Fruit fly (Drosophila melanogaster) whole organism, embryonic: ENCODE measurements around the gene IntS6.

Experiments
- Ada2b ChIP-seq: fragments of 200-800 bp; sonication (Bioruptor generic); IDR thresholded peaks from 2 replicates; pipeline ENCODE4 v1.3.6; 2022; ENCODE audit warnings: missing biosample characterization, missing genetic modification characterization
- CG10543 ChIP-seq: fragments of 200-800 bp; sonication (Bioruptor generic); optimal IDR thresholded peaks from 3 replicates; lab custom pipeline; 2017; ENCODE audit warnings: missing biosample characterization, mild to moderate bottlenecking, missing genetic modification characterization, moderate library complexity
- CG11093 ChIP-seq: fragments of 200-800 bp; sonication (Bioruptor generic); IDR thresholded peaks from 3 replicates; pipeline ENCODE4 v1.3.6; 2022; ENCODE audit warnings: missing biosample characterization, missing genetic modification characterization
- CG11398 ChIP-seq: fragments of 200-800 bp; sonication (Bioruptor generic); optimal IDR thresholded peaks from 2 replicates; lab custom pipeline; 2016; ENCODE audit warnings: missing biosample characterization, missing genetic modification characterization
- CG13296 ChIP-seq: fragments of 200-800 bp; sonication (Bioruptor generic); optimal IDR thresholded peaks from 3 replicates; lab custom pipeline; 2018; ENCODE audit warnings: missing biosample characterization, mild to moderate bottlenecking, missing genetic modification characterization
- CG13424 ChIP-seq: fragments of 200-800 bp; sonication (Bioruptor generic); optimal IDR thresholded peaks from 2 replicates; lab custom pipeline; 2019; ENCODE audit warnings: missing biosample characterization, mild to moderate bottlenecking, missing genetic modification characterization, moderate library complexity
- CG14710 ChIP-seq: fragments of 200-800 bp; sonication (Bioruptor generic); optimal IDR thresholded peaks from 3 replicates; lab custom pipeline; 2019; ENCODE audit warnings: missing biosample characterization, mild to moderate bottlenecking, missing genetic modification characterization, moderate library complexity
- CG15601 ChIP-seq: fragments of 200-800 bp; sonication (Bioruptor generic); optimal IDR thresholded peaks from 3 replicates; lab custom pipeline; 2019; ENCODE audit warnings: missing biosample characterization, mild to moderate bottlenecking, missing genetic modification characterization, moderate library complexity
- CG17912 ChIP-seq: fragments of 200-800 bp; sonication (Bioruptor generic); optimal IDR thresholded peaks from 2 replicates; lab custom pipeline; 2018; ENCODE audit warnings: missing biosample characterization, mild to moderate bottlenecking, missing genetic modification characterization
- CG1792 ChIP-seq: fragments of 200-800 bp; sonication (Bioruptor generic); optimal IDR thresholded peaks from 2 replicates; lab custom pipeline; 2016; ENCODE audit warnings: missing biosample characterization, missing genetic modification characterization
- CG18764 ChIP-seq: fragments of 200-800 bp; sonication (Bioruptor generic); optimal IDR thresholded peaks from 3 replicates; lab custom pipeline; 2016; ENCODE audit warnings: missing biosample characterization, missing genetic modification characterization
- CG2120 ChIP-seq: fragments of 200-800 bp; sonication (Bioruptor generic); optimal IDR thresholded peaks from 3 replicates; lab custom pipeline; 2016; ENCODE audit warnings: missing biosample characterization, missing genetic modification characterization
- CG2199 ChIP-seq: fragments of 200-800 bp; sonication (Bioruptor generic); IDR thresholded peaks from 3 replicates; pipeline ENCODE4 v1.3.6; 2022; ENCODE audit warnings: missing biosample characterization, missing genetic modification characterization
- CG2712 ChIP-seq: fragments of 200-800 bp; optimal IDR thresholded peaks from 3 replicates; lab custom pipeline; 2019; ENCODE audit warnings: missing biosample characterization, mild to moderate bottlenecking, missing genetic modification characterization, moderate library complexity
- CG30020 ChIP-seq: fragments of 200-800 bp; optimal IDR thresholded peaks from 2 replicates; lab custom pipeline; 2019; ENCODE audit warnings: missing biosample characterization, mild to moderate bottlenecking, missing genetic modification characterization, moderate library complexity
- CG4282 ChIP-seq: fragments of 200-800 bp; sonication (Bioruptor generic); optimal IDR thresholded peaks from 2 replicates; lab custom pipeline; 2016; ENCODE audit warnings: missing biosample characterization, missing genetic modification characterization
- CG4328 ChIP-seq: fragments of 200-800 bp; sonication (Bioruptor generic); optimal IDR thresholded peaks from 3 replicates; lab custom pipeline; 2017; ENCODE audit warnings: missing biosample characterization, missing genetic modification reagents, missing genetic modification characterization
- CG8359 ChIP-seq: fragments of 200-800 bp; sonication (Bioruptor generic); optimal IDR thresholded peaks from 2 replicates; lab custom pipeline; 2017; ENCODE audit warnings: missing biosample characterization, mild to moderate bottlenecking, missing genetic modification characterization, borderline replicate concordance
- CG8478 ChIP-seq: fragments of >200 bp; optimal IDR thresholded peaks from 2 replicates; lab custom pipeline; 2018
- CG8924 ChIP-seq: fragments of 200-800 bp; optimal IDR thresholded peaks from 3 replicates; lab custom pipeline; 2019; ENCODE audit warnings: missing biosample characterization, mild to moderate bottlenecking, missing genetic modification characterization, moderate library complexity
- Drgx ChIP-seq: fragments of 200-800 bp; sonication (Bioruptor generic); IDR thresholded peaks from 2 replicates; pipeline ENCODE4 v1.3.6; 2022; ENCODE audit warnings: missing biosample characterization, missing genetic modification characterization
- E2f1 ChIP-seq: fragments of 200-800 bp; sonication (Bioruptor generic); IDR thresholded peaks from 2 replicates; pipeline ENCODE4 v1.3.6; 2022; ENCODE audit warnings: missing biosample characterization, missing genetic modification characterization
- Kr ChIP-seq: fragments of 200-800 bp; sonication (Bioruptor generic); optimal IDR thresholded peaks from 2 replicates; lab custom pipeline; 2017; ENCODE audit warnings: missing biosample characterization, mild to moderate bottlenecking, missing genetic modification characterization
- MESR4 ChIP-seq: fragments of 200-800 bp; sonication (Bioruptor generic); optimal IDR thresholded peaks from 2 replicates; lab custom pipeline; 2018; ENCODE audit warnings: missing biosample characterization, mild to moderate bottlenecking, missing genetic modification characterization, moderate library complexity
- Nf-YA ChIP-seq: fragments of 200-800 bp; sonication (Bioruptor generic); IDR thresholded peaks from 2 replicates; pipeline ENCODE4 v1.3.6; 2022; ENCODE audit warnings: missing biosample characterization, missing genetic modification characterization
- Rfx ChIP-seq: fragments of 200-800 bp; sonication (Bioruptor generic); IDR thresholded peaks from 2 replicates; pipeline ENCODE4 v1.3.6; 2022; ENCODE audit warnings: missing biosample characterization, missing genetic modification characterization
- btn ChIP-seq: fragments of 200-800 bp; sonication (Bioruptor generic); optimal IDR thresholded peaks from 2 replicates; lab custom pipeline; 2016; ENCODE audit warnings: missing biosample characterization, missing genetic modification characterization
- cad ChIP-seq: fragments of >200 bp; optimal IDR thresholded peaks from 2 replicates; lab custom pipeline; 2017; ENCODE audit warnings: missing biosample characterization, missing genetic modification characterization
- cas ChIP-seq: fragments of 200-800 bp; sonication (Bioruptor generic); IDR thresholded peaks from 2 replicates; pipeline ENCODE4 v1.3.6; 2022; ENCODE audit warnings: missing biosample characterization, missing genetic modification characterization
- crp ChIP-seq, 2 experiments: fragments of 200-800 bp; sonication (Bioruptor generic); optimal IDR thresholded peaks; 2 replicates in 1 of 2; 3 replicates in 1 of 2; lab custom pipeline; 2017; ENCODE audit warnings: missing biosample characterization in 2 of 2, missing genetic modification characterization in 2 of 2, mild to moderate bottlenecking in 1 of 2, moderate library complexity in 1 of 2
- grn ChIP-seq: fragments of 200-800 bp; sonication (Bioruptor generic); optimal IDR thresholded peaks from 3 replicates; lab custom pipeline; 2017; ENCODE audit warnings: missing biosample characterization, missing genetic modification characterization
- ham ChIP-seq: fragments of 200-800 bp; sonication (Bioruptor generic); IDR thresholded peaks from 2 replicates; pipeline ENCODE4 v1.3.6; 2022; ENCODE audit warnings: missing biosample characterization, missing genetic modification characterization
- hb ChIP-seq: fragments of 200-800 bp; sonication (Bioruptor generic); IDR thresholded peaks from 3 replicates; pipeline ENCODE4 v1.3.6; 2022; ENCODE audit warnings: missing biosample characterization, missing genetic modification characterization; ENCODE audit not compliant: partially characterized antibody
- her ChIP-seq: fragments of 200-800 bp; sonication (Bioruptor generic); optimal IDR thresholded peaks from 2 replicates; lab custom pipeline; 2016; ENCODE audit warnings: missing biosample characterization, missing genetic modification characterization
- jing ChIP-seq: fragments of 200-800 bp; sonication (Bioruptor generic); optimal IDR thresholded peaks from 2 replicates; lab custom pipeline; 2018; ENCODE audit warnings: missing biosample characterization, mild to moderate bottlenecking, missing genetic modification characterization
- lmd ChIP-seq: fragments of 200-800 bp; sonication (Bioruptor generic); IDR thresholded peaks from 2 replicates; pipeline ENCODE4 v1.3.6; 2022; ENCODE audit warnings: missing biosample characterization, missing genetic modification characterization
- lola ChIP-seq, 3 experiments: fragments of >200 bp in 2 of 3; fragments of 200-800 bp in 1 of 3; sonication (Bioruptor generic) in 1 of 3; optimal IDR thresholded peaks; 2 replicates each; lab custom pipeline; 2017 to 2019; ENCODE audit warnings: missing biosample characterization in 3 of 3, missing genetic modification characterization in 3 of 3, mild to moderate bottlenecking in 1 of 3, moderate library complexity in 1 of 3
- luna ChIP-seq: fragments of 200-800 bp; sonication (Bioruptor generic); optimal IDR thresholded peaks from 2 replicates; lab custom pipeline; 2016; ENCODE audit warnings: missing biosample characterization, missing genetic modification characterization
- mirr ChIP-seq: fragments of 200-800 bp; sonication (Bioruptor generic); optimal IDR thresholded peaks from 3 replicates; lab custom pipeline; 2018; ENCODE audit warnings: missing biosample characterization, mild to moderate bottlenecking, missing genetic modification characterization
- onecut ChIP-seq: fragments of 200-800 bp; sonication (Bioruptor generic); IDR thresholded peaks from 2 replicates; pipeline ENCODE4 v1.3.6; 2022; ENCODE audit warnings: missing biosample characterization, missing genetic modification characterization
- pfk ChIP-seq: fragments of 200-800 bp; sonication (Bioruptor generic); optimal IDR thresholded peaks from 2 replicates; lab custom pipeline; 2018; ENCODE audit warnings: missing biosample characterization, mild to moderate bottlenecking, missing genetic modification characterization, moderate library complexity
- prd ChIP-seq, 3 experiments: fragments of >200 bp in 2 of 3; fragments of 200-800 bp in 1 of 3; sonication (Bioruptor generic) in 1 of 3; optimal IDR thresholded peaks in 2 of 3; IDR thresholded peaks in 1 of 3; 2 replicates in 2 of 3; 3 replicates in 1 of 3; pipeline versions ENCODE4 v1.3.6 to Lab custom; 2017 to 2022; ENCODE audit warnings: missing biosample characterization in 1 of 3, missing genetic modification characterization in 1 of 3
- sug ChIP-seq: fragments of 200-800 bp; optimal IDR thresholded peaks from 2 replicates; lab custom pipeline; 2019; ENCODE audit warnings: missing biosample characterization, mild to moderate bottlenecking, missing genetic modification characterization, moderate library complexity
- toy ChIP-seq: fragments of 200-800 bp; sonication (Bioruptor generic); IDR thresholded peaks from 2 replicates; pipeline ENCODE4 v1.3.6; 2022; ENCODE audit warnings: missing biosample characterization, missing genetic modification characterization
- tup ChIP-seq: fragments of 200-800 bp; sonication (Bioruptor generic); optimal IDR thresholded peaks from 2 replicates; lab custom pipeline; 2016; ENCODE audit warnings: missing biosample characterization, mild to moderate bottlenecking, missing genetic modification characterization, moderate library complexity
- vfl ChIP-seq: fragments of 200-800 bp; sonication (Bioruptor generic); optimal IDR thresholded peaks from 2 replicates; lab custom pipeline; 2016; ENCODE audit warnings: missing biosample characterization, missing genetic modification characterization
- vnd ChIP-seq: fragments of 200-800 bp; sonication (Bioruptor generic); IDR thresholded peaks from 3 replicates; pipeline ENCODE4 v1.3.6; 2022; ENCODE audit warnings: missing biosample characterization, missing genetic modification characterization; ENCODE audit not compliant: partially characterized antibody
- vvl ChIP-seq: fragments of 200-800 bp; sonication (Bioruptor generic); IDR thresholded peaks from 2 replicates; pipeline ENCODE4 v1.3.6; 2022; ENCODE audit warnings: missing biosample characterization, missing genetic modification characterization

Gene IntS6

DNA sequence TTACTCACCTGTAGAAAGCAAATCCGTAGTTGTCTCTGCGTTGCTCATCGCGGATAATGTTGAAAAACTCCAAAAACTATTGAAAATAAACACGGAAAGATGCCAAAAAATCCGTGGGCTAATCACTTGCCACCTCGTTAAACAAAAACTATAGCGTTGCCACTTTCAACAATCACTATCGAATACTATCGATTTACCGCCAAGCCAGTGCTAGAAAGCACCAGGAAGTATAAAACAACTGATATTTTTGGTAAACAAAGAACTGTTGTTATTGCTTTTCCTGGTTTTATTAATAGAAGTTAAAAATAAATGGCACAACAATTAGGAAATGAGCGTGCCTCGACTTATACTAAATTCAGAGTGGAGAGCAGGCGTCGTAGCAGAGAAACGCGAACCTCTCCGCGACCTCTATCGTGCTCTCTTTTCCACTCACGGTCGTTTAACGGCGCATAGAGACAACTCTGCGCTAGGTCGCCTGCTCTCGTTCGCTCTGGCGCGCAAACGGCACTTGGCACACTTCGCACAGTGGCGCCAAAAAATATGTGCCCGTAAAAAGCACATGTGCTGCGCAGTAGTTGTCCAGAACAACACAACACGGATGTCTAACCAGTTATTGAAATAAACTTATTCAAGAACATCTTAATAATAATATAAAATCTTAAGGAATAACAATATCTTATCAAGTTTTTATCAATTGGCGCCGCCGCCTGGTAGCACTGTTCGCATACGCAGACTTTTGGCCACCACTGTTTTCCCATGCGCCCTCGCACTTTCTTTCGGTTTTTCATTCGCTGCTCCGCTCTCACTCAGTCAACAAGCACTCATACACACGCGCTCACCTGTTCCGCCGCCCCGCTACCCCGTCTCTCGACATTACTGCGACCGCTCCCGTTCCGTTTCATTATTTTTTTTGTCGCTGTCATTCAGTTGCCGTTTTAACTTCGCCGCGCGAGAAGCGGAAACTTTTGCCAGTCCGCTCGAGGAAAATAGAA, 8.1 kb upstream of the IntS6 start, which contains the start of the genes lin-52 and CG15771 (continued):
- TF ChIP-seq prd (optimal IDR thresholded peaks at IDR 0.05; lab: Kevin White, UChicago) (no peak), prd (GFP tag; IDR thresholded peaks at IDR 0.05; lab: Robert Waterston, UW) (peak; percentile 97), CG2712 (tag; lab: Kevin White, UChicago) (peak; percentile 96), crp (GFP tag; optimal IDR thresholded peaks at IDR 0.05; lab: Kevin White, UChicago) (peak in 1 of 2 experiments; percentile 61), CG13424 (tag; lab: Kevin White, UChicago) (peak; percentile 96), cad (GFP tag; lab: Kevin White, UChicago) (no peak), lmd (GFP tag; lab: Robert Waterston, UW) (peak; percentile 97), CG4328 (GFP tag; lab: Kevin White, UChicago) (peak; percentile 97), Kr (GFP tag; lab: Kevin White, UChicago) (peak; percentile 50), CG8924 (tag; lab: Kevin White, UChicago) (peak; percentile 96), pfk (GFP tag; lab: Kevin White, UChicago) (peak; percentile 89), Rfx (GFP tag; lab: Robert Waterston, UW) (peak; percentile 96), CG15601 (tag; lab: Kevin White, UChicago) (peak; percentile 91), tup (peak; percentile 87), CG17912 (GFP tag; lab: Kevin White, UChicago) (peak; percentile 73), CG8478 (lab: Kevin White, UChicago) (peak; percentile 6), btn (GFP tag; lab: Kevin White, UChicago) (peak; percentile 3), vvl (peak; percentile 95), CG1792 (GFP tag; lab: Kevin White, UChicago) (peak; percentile 37), sug (tag; lab: Kevin White, UChicago) (peak; percentile 96), grn (GFP tag; lab: Kevin White, UChicago) (peak; percentile 45), her (GFP tag; lab: Kevin White, UChicago) (peak; percentile 31), onecut (GFP tag; lab: Robert Waterston, UW) (peak; percentile 91), jing (GFP tag; lab: Kevin White, UChicago) (peak; percentile 87), mirr (peak; percentile 91), lola (GFP tag; optimal IDR thresholded peaks at IDR 0.05; lab: Kevin White, UChicago) (peak in 1 of 3 experiments; percentile 92), Drgx (GFP tag; lab: Robert Waterston, UW) (peak; percentile 97), MESR4 (GFP tag; lab: Kevin White, UChicago) (peak; percentile 31), vfl (GFP tag; lab: Kevin White, UChicago) (peak; percentile 83), CG18764 (GFP tag; lab: Kevin White, UChicago) (peak; percentile 70), CG2120 (GFP tag; lab: Kevin White, UChicago) (peak; percentile 92), luna (no peak), ham (GFP tag; lab: Robert Waterston, UW) (peak; percentile 87), CG14710 (tag; lab: Kevin White, UChicago) (peak; percentile 90), CG10543 (peak; percentile 99), CG13296 (GFP tag; lab: Kevin White, UChicago) (peak; percentile 97), CG30020 (tag; lab: Kevin White, UChicago) (peak; percentile 78), hb (GFP tag; lab: Robert Waterston, UW) (no peak), CG2199 (GFP tag; lab: Robert Waterston, UW) (peak; percentile 93), cas (peak; percentile 87), toy (GFP tag; lab: Robert Waterston, UW) (peak; percentile 79), CG11398 (no peak), vnd (peak; percentile 64), CG8359 (GFP tag; lab: Kevin White, UChicago) (peak; percentile 86), E2f1 (GFP tag; lab: Robert Waterston, UW) (peak; percentile 94), CG4282 (GFP tag; lab: Kevin White, UChicago) (peak; percentile 1), Ada2b (GFP tag; lab: Robert Waterston, UW) (peak; percentile 93), CG11093 (GFP tag; lab: Robert Waterston, UW) (peak; percentile 96), Nf-YA (GFP tag; lab: Robert Waterston, UW) (peak; percentile 83)
